Worm (Caenorhabditis elegans) whole organism, young adult: Measurements from ENCODE around the gene fipr-12.

Experiments used
- Y53G8AR.9 ChIP-seq: fragments of 200-800 bp; sonication (Bioruptor generic); conservative IDR thresholded peaks from 2 replicates; pipeline ENCODE4 v1.3.6; 2022; ENCODE audit warnings: missing genetic modification reagents, missing genetic modification characterization, missing compliant biosample characterization
- ama-1 ChIP-seq, 3 experiments: fragments of 150-350 bp in 1 of 3; sonication (generic microtip) in 2 of 3; optimal IDR thresholded peaks; 2 replicates each; lab custom pipeline; 2014 to 2018; ENCODE audit warnings: missing biosample characterization in 2 of 3, missing genetic modification characterization in 2 of 3, missing genetic modification reagents in 2 of 3
- bed-2 ChIP-seq: fragments of 200-800 bp; sonication (Bioruptor generic); IDR thresholded peaks from 2 replicates; pipeline ENCODE4 v1.3.6; 2022; ENCODE audit warnings: missing genetic modification reagents, missing genetic modification characterization, missing compliant biosample characterization
- dox-1 ChIP-seq: fragments of 200-800 bp; sonication (Bioruptor generic); IDR thresholded peaks from 2 replicates; pipeline ENCODE4 v1.3.6; 2022; ENCODE audit warnings: missing genetic modification reagents, missing genetic modification characterization, missing compliant biosample characterization
- madf-10 ChIP-seq: sonication (generic microtip); optimal IDR thresholded peaks from 2 replicates; lab custom pipeline; 2016; ENCODE audit warnings: mild to moderate bottlenecking, missing genetic modification characterization, missing compliant biosample characterization
- nhr-80 ChIP-seq: sonication (generic microtip); optimal IDR thresholded peaks from 2 replicates; lab custom pipeline; 2016; ENCODE audit warnings: missing genetic modification characterization, missing compliant biosample characterization
- pbrm-1 ChIP-seq: fragments of 200-800 bp; sonication (Bioruptor generic); IDR thresholded peaks from 2 replicates; pipeline ENCODE4 v1.3.6; 2022; ENCODE audit warnings: missing genetic modification reagents, missing genetic modification characterization, missing compliant biosample characterization
- pha-4 ChIP-seq: fragments of 150-350 bp; sonication (generic microtip); optimal IDR thresholded peaks from 2 replicates; lab custom pipeline; 2014; ENCODE audit warnings: missing biosample characterization, missing genetic modification reagents, missing genetic modification characterization
- snpc-4 ChIP-seq, 5 experiments: fragments of 150-350 bp in 1 of 5; sonication (generic microtip) in 4 of 5; optimal IDR thresholded peaks; 2 replicates each; lab custom pipeline; 2014 to 2018; ENCODE audit warnings: missing genetic modification characterization in 5 of 5, missing biosample characterization in 3 of 5, antibody characterized with exemption in 2 of 5, mild to moderate bottlenecking in 2 of 5, missing compliant biosample characterization in 2 of 5, missing genotype in 2 of 5, moderate library complexity in 2 of 5, missing genetic modification reagents in 1 of 5
- unc-62 ChIP-seq: fragments of 150-350 bp; optimal IDR thresholded peaks from 2 replicates; lab custom pipeline; 2014; ENCODE audit warnings: missing biosample characterization, missing genetic modification reagents, missing genetic modification characterization

ce11 chrV:9937435-9937834, 5.7 kb upstream of the fipr-12 start, which contains the start of gene srj-33:
- TF ChIP-seq unc-62 (no peak), bed-2 (GFP tag; lab: Robert Waterston, UW) (no peak), madf-10 (no peak), pbrm-1 (GFP tag; lab: Robert Waterston, UW) (no peak), snpc-4 (GFP tag; optimal IDR thresholded peaks at IDR 0.05; lab: Kevin White, UChicago) (no peak), snpc-4 (tag; optimal IDR thresholded peaks at IDR 0.05; lab: Kevin White, UChicago) (no peak), nhr-80 (tag; lab: Kevin White, UChicago) (no peak), dox-1 (no peak), Y53G8AR.9 (no peak), pha-4 (tag; lab: Kevin White, UChicago) (no peak), ama-1 (optimal IDR thresholded peaks at IDR 0.05; lab: Kevin White, UChicago) (no peak), ama-1 (GFP tag; optimal IDR thresholded peaks at IDR 0.05; lab: Kevin White, UChicago) (no peak)
